Fruit fly (Drosophila melanogaster) whole organism, wandering third instar larva: ENCODE measurements around the gene CG6295.

Experiments
- OdsH ChIP-seq: fragments of 200-800 bp; sonication (Bioruptor generic); optimal IDR thresholded peaks from 2 replicates; lab custom pipeline; 2016; ENCODE audit warnings: missing biosample characterization, mild to moderate bottlenecking, missing genetic modification characterization
- Vsx2 ChIP-seq: fragments of 200-300, 225-300 bp; sonication (Bioruptor generic); optimal IDR thresholded peaks from 2 replicates; lab custom pipeline; 2018; ENCODE audit warnings: missing biosample characterization, missing genetic modification characterization; ENCODE audit not compliant: partially characterized antibody
- br ChIP-seq: fragments of 200-800 bp; sonication (Bioruptor generic); optimal IDR thresholded peaks from 2 replicates; lab custom pipeline; 2016; ENCODE audit warnings: missing biosample characterization, missing genetic modification characterization
- ey ChIP-seq: fragments of 200-800 bp; sonication (Bioruptor generic); optimal IDR thresholded peaks from 2 replicates; lab custom pipeline; 2016; ENCODE audit warnings: missing biosample characterization, missing genetic modification characterization
- h ChIP-seq: fragments of 200-800 bp; sonication (Bioruptor generic); optimal IDR thresholded peaks from 3 replicates; lab custom pipeline; 2016; ENCODE audit warnings: missing biosample characterization, mild to moderate bottlenecking, missing genetic modification characterization

DNA sequence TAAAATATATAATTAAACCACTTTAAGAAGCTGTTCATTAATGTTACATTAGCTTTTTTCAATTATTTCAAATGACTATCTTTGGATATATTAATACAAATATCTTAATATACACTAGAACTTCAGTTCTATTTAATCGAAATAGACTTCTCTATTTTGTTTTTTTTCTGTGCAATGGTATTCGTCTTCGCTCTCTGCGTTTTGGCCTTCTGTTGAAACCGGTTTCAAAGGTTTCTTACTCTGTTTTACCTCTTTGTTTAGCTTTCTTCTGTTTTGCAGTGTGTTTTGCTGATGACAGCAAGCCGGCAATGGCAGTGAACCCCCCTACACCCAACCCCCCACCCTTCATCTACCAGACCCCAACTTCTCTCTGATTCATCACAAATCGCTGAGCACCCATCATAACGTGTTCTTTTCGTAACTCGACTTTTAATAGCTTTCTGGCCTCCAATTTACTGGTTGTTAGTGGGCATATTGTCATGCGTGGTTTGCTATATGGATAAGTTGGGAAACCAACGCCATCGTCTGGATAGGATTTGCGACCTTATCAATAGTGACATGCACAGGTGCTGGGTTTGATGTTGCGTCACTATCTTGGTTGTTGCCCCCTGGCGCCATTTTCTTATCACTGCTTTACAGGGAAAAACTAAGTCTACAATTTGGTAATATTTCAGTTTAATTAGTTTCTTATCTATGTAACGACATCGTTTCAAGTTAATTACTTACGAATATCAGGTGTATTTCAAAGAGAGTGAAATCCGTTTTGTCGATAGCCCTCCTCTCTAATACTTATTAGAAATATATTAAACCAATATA is 37.8 kb downstream of the CG6295 start:
- TF ChIP-seq ey (GFP tag; lab: Kevin White, UChicago) = no peak
- no peak for TF ChIP-seq br (GFP tag; lab: Kevin White, UChicago)
- no peak for TF ChIP-seq Vsx2 (GFP tag; lab: Kevin White, UChicago)
- TF ChIP-seq OdsH (GFP tag; lab: Kevin White, UChicago) = no peak
- TF ChIP-seq h (GFP tag; lab: Kevin White, UChicago) = no peak
